Worm (Caenorhabditis elegans): Measurements from ENCODE around the gene lgc-45.

Gene lgc-45

DNA sequence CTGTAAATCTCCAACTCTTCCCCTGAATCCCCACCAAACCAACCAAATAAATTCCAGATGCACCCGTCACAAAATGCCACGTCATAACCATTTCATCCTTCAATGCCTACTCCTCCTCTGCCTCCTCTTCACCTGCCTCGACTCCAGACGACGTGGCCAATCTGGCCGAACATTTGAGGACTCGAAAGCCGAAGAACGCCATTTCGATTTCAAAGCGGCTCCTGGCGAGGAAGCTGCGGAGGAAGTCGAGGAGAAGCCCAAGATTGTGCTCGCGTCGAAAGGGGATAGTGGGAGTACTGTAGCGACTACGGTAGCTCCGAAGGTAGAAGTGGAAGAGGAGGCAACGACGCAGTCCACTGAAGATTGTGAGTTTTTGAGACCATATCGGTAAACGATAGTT, at the start of gene lgc-45:
lgc-45 (plus strand) TSS at position 56 of the 400 bp plus-strand sequence.
- TF ChIP-seq dao-5 (tag; optimal IDR thresholded peaks at IDR 0.05) (no peak), W03F9.2 (tag; optimal IDR thresholded peaks at IDR 0.05) (no peak), him-1 (tag; optimal IDR thresholded peaks at IDR 0.05) (no peak)

DNA sequence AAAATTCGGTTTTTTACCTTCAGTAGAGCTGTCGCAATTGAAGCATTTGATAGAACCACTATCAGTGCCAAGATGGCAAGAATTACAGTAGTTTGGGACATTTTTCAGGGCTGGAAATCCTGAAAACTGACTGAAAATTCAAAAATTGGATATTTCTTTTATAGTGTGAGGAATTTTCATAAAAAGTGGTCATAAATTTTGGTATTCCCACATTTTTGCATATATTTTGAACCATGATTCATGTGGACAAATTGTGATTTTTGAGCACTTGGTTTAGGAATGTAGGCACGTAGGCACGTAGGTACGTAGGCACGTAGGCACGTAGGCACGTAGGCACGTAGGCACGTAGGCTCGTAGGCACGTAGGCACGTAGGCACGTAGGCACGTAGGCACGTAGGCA, 45.0 kb upstream of the lgc-45 start, which contains the start of gene Y49F6B.19:
Y49F6B.19 (minus strand) TSS at position 101 of the 400 bp plus-strand sequence.
- TF ChIP-seq W03F9.2 (tag; optimal IDR thresholded peaks at IDR 0.05) (no peak), him-1 (tag; optimal IDR thresholded peaks at IDR 0.05) (no peak), dao-5 (tag; optimal IDR thresholded peaks at IDR 0.05) (no peak)

DNA sequence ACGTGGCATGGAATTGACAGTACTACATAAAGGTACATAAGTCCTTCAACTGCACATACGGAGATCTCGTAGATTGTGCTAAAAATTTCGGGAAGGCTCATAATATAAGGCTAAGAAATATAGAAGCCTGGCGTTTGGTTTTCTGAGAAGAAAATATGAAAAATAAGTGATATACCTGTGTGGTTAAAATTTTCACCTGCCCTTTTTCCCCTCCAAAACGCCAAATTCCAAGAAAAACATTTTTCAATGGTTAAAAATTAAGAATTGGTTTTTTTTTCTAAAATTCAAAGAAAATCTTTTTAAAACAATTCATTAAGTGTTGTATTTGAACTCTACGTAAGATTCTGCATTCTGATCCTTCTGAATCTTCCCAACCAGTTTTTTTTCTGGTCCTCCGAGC, 42.6 kb upstream of the lgc-45 start, which contains the start of gene srz-5:
srz-5 (minus strand) TSS at position 101 of the 400 bp plus-strand sequence.
- TF ChIP-seq him-1 (tag; optimal IDR thresholded peaks at IDR 0.05), result no peak
- no peak for TF ChIP-seq dao-5 (tag; optimal IDR thresholded peaks at IDR 0.05)
- no peak for TF ChIP-seq W03F9.2 (tag; optimal IDR thresholded peaks at IDR 0.05)

DNA sequence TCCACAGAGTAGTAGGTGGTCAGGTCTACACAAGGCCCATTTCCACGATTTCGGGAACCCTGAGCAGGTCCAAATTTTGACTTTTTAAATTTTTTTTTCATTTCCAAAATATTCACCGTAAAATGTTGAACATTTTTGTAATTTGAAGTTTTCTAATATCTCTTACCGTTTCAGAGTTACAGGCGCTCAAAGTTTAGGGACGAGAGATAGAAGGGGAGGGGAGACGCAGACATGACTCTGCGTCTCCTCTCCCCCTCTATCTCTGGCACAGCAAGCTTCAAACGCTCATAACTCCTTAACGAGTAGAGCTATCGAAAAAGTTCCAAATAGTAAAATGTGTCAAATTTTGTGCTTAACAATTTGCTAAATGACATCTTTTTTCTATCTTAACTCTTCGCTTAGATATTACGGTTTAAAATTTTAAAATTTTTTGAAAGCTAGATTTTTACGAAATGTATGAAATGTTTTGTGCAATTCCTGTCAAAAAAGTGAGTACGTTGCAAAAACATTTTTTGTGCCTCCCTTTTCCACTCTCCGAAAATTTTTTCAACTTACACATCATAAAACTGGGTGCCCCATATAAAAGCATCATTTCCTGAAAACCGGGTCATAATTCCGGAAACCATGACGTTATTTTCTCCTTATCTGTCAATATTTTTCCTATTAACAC, 41.8 kb upstream of the lgc-45 start, which contains the start of the genes Y49F6B.14 and clec-125:
Y49F6B.14 (minus strand) TSS at position 101 of the 670 bp plus-strand sequence.
clec-125 (plus strand) TSS at position 620 of the 670 bp plus-strand sequence.
- TF ChIP-seq W03F9.2 (tag; optimal IDR thresholded peaks at IDR 0.05), result no peak
- TF ChIP-seq dao-5 (tag; optimal IDR thresholded peaks at IDR 0.05), result no peak
- TF ChIP-seq him-1 (tag; optimal IDR thresholded peaks at IDR 0.05), result no peak

DNA sequence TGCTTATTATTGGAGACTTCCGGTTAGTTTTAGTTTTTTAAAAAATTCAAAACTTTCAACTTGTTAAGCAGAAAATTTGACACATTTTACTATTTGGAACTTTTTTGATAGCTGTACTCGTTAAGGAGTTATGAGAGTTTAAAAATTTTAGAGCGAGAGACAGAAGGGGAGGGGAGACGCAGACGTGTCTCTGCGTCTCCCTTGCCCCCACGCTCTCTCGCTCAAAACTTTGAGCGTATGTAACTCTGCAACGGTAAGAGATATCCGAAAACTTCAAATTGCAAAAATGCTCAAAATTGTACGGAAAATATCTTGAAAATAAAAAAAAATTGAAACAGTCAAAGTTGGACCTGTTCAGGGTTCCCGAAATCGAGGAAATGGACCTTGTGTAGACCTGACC, 41.1 kb upstream of the lgc-45 start:
- TF ChIP-seq him-1 (tag; optimal IDR thresholded peaks at IDR 0.05) (no peak), dao-5 (tag; optimal IDR thresholded peaks at IDR 0.05) (no peak), W03F9.2 (tag; optimal IDR thresholded peaks at IDR 0.05) (no peak)

DNA sequence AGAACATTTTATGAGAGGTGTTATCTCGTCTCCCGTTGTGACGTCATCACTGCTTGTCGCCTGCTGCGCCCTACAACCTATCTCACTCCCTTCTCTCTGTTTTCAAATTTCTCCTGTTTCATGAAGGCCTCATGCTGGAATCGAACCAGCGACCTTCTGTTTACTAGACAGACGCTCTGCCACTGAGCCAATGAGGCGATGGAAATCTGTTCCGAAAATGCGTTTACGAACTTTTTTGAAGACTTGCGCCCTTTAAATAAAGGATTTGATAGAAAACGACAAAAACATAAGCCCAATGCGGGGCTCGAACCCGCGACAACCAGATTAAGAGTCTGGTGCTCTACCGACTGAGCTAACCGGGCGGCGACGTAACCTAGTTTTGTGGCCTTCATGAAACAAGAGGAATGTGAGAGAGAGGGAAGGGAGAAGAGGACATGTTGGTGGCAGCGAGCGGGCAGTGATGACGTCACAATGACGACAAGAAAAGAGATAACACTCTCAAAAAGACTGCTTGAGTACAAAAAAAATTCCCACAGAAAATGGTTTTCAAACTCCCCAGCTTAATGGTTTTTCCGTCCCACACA, 38.2 kb upstream of the lgc-45 start, which contains the start of gene clec-126:
clec-126 (plus strand) TSS at position 534 of the 584 bp plus-strand sequence.
- TF ChIP-seq W03F9.2 (tag; optimal IDR thresholded peaks at IDR 0.05), result peak; percentile 41
- peak; percentile 15 for TF ChIP-seq dao-5 (tag; optimal IDR thresholded peaks at IDR 0.05)
- peak; percentile 79 for TF ChIP-seq him-1 (tag; optimal IDR thresholded peaks at IDR 0.05)

DNA sequence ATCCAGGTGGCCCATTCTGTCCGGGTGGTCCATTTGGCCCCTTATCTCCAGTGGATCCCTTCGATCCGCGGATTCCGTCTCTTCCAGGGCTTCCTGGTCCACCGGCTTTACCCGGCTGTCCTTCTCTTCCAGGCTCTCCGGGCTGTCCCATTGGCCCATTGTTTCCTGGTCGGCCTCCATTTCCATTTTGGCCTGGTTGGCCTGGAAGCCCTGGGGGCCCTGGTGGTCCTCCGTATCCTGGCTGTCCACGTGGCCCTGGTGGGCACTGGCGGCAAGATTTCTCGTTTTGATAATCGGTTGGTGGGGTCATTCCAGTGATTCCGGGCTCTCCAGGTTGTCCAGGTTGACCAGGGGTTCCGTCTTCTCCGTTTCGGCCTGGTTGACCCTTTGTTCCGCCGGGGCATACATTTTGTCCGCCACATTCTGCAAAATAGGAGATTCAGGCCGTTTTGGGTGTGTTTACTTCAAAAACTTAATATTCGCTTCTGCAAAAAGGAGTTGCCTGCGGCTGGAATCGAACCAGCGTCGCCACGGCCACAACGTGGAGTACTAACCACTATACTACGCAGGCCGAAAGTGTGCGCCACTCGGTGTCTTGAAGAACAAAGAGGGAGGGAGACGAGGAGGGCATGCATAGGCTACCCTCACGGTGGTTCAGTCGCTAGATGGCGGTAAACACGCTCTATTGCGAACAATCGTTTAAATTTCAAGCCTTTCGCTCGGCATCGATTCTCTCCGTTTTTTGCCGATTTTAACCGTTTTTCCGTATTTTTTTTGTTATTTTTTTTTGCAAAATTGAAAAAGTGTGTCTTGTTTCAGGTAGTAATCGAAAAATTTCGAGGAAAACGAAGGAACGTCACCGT, 36.1 kb upstream of the lgc-45 start, which contains the start of gene W09G10.9:
W09G10.9 (plus strand) TSS at position 813 of the 863 bp plus-strand sequence.
- TF ChIP-seq dao-5 (tag; optimal IDR thresholded peaks at IDR 0.05) (no peak), W03F9.2 (tag; optimal IDR thresholded peaks at IDR 0.05) (no peak), him-1 (tag; optimal IDR thresholded peaks at IDR 0.05) (no peak)

DNA sequence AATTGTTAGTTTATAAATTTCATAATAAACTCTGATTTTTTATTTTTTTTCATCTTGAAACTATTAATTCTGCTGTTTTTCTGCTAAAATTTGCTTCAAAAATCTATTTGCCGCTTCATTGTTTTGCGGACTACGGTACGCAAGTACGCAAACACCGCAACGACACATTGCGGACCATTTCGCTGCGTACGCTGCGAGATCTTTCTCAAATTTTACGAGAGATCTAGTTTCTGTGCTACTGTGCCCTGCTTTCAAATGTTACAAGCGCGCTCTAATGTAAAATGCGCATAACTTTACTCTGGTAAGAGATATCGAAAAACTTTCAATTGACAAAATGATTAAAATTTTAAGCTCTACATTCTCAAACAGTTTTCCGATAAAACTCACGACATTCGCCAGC, 33.7 kb upstream of the lgc-45 start:
- TF ChIP-seq W03F9.2 (tag; optimal IDR thresholded peaks at IDR 0.05) (peak; percentile 10), him-1 (tag; optimal IDR thresholded peaks at IDR 0.05) (peak; percentile 51)

DNA sequence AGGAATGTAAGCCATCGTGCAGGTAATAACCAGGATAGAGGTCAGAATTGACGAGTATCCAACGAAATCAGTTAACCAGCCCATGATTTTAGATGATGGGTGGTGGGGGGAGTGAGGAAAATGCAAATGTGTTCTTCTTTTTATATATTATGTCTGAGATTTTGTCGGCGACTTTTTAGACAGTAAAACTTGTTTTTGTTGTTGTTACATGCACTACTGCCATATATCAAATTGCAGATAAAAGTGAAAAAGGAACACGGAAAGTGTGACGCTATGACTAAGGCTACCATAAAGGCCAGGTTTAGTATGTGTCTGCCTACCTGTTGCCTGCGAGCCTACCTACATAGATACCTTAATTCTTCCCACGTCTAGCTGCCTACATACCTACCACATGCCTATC, 33.2 kb upstream of the lgc-45 start, which contains the start of gene col-72:
col-72 (minus strand) TSS at position 101 of the 400 bp plus-strand sequence.
- no peak for TF ChIP-seq him-1 (tag; optimal IDR thresholded peaks at IDR 0.05)
- TF ChIP-seq dao-5 (tag; optimal IDR thresholded peaks at IDR 0.05), result no peak
- no peak for TF ChIP-seq W03F9.2 (tag; optimal IDR thresholded peaks at IDR 0.05)

DNA sequence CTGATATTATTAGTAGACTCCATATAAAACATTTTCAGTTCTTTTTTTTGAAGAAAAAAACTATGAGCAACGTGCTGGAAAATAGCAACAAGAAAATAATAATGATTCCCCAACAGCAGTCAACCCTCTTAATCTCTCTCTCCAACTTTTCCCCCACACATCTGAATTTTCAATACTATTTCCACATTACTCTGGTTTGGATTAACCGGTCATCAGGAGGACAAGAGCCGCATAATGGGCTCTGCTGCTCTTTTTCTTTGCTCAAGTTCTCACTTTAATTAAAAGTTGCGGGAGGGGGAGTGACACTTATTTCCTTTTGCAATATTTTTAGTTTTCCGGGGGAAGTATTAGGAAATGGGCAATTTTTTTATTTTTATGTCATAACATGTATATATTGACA, 29.8 kb upstream of the lgc-45 start:
- TF ChIP-seq him-1 (tag; optimal IDR thresholded peaks at IDR 0.05) (no peak), W03F9.2 (tag; optimal IDR thresholded peaks at IDR 0.05) (no peak), dao-5 (tag; optimal IDR thresholded peaks at IDR 0.05) (no peak)

DNA sequence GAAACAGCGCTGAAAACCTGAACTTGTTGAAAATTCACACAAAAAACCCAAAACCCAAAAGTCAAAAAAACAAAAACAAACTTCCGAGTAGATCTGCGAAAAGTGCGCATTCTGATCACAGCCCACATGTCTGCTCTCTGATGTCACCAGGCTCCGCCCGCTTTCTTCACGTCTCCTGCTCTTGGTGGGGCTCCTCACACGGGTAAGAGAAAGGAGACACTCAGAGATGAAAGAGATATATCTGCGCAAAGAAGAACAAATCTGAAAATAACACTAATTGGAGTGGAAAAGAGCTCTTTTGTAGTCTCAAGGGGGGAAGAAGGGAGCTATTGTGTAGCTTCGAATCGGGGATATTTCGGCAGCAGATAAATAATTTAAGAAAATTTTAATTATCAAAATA, 29.0 kb upstream of the lgc-45 start, which contains the start of gene ncs-6:
ncs-6 (minus strand) TSS at position 261 of the 400 bp plus-strand sequence.
- TF ChIP-seq him-1 (tag; optimal IDR thresholded peaks at IDR 0.05) (no peak), dao-5 (tag; optimal IDR thresholded peaks at IDR 0.05) (no peak), W03F9.2 (tag; optimal IDR thresholded peaks at IDR 0.05) (no peak)

DNA sequence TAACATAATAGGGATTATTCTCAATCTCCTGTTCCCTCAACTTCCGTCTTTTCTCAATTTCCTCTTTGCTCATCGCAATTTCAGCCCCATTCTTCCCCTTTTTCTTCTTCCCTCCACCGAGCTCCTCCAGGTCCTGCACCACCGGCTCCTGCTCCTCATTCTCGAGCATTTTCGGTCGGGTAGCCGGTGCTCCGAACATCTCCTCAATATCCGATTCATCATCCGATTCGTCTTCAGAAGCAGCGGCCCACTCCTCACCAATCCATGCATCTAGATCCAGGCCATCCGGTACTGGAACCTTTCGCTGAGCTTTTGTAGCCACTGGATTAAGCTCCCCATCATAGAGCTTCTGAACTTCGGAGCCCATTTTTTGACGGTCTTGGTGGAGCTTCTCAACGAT, 17.1 kb upstream of the lgc-45 start:
- TF ChIP-seq him-1 (tag; optimal IDR thresholded peaks at IDR 0.05) (no peak), dao-5 (tag; optimal IDR thresholded peaks at IDR 0.05) (no peak), W03F9.2 (tag; optimal IDR thresholded peaks at IDR 0.05) (no peak)

DNA sequence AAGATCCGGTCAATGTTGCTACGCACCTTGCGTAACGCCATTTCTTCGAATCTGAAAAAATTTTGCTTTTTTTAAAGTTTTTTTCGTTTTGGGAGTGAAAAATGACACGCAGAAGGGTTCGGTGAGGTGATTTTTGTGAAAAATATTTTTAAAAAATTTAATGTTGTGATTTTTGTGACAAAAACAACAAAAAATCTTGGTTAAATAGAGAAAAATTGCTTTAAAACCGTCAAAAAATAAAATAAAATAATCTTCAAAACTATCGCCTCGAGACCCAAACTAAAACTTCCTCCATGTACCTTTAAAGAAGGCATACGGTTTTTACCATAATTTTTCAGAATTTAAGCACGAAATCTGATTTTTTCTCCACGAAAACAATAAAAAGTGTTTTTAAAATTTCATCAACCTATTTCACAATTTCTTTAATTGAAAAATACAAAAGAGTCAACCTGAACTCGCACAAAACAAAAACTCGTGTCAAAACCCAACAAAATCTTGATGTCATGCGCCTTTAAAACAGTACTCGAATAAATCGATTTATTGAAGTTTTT, 10.8 kb upstream of the lgc-45 start, which contains the start of gene apd-3:
apd-3 (minus strand) TSS at position 51 of the 551 bp plus-strand sequence.
- TF ChIP-seq him-1 (tag; optimal IDR thresholded peaks at IDR 0.05) (no peak), dao-5 (tag; optimal IDR thresholded peaks at IDR 0.05) (no peak), W03F9.2 (tag; optimal IDR thresholded peaks at IDR 0.05) (no peak)

Measured in whole organism, L4/young adult.